Fruit fly (Drosophila melanogaster): ENCODE results near the gene RnpS1.
A peak's percentile ranks its signal among the peaks of the same experiment; 100 is the strongest.

RnpS1 gene

DNA sequence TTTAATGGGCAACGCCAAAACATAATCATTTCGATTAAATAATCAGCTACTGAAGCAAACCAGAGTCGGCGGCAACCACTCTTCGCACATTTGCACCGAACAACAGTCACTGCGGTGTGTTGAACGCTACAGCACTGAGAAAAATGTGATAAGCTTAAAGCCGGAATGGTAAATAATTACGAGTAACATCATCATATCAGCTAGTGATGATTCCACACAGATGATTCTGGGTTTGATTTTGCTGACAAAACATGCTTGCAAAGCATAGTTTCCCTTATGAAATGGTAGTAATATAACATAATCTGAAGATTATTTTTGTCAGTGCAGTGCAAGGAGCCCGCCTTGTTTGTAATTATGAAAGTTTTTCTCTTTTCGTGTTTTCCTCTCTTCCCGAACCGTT, 46.3 kb downstream of the RnpS1 start (continued):
- TF ChIP-seq chm (GFP tag; IDR thresholded peaks at IDR 0.05) = peak; percentile 49; the same call in 1 of the 2 replicates
- no peak for TF ChIP-seq CG18599 (GFP tag; optimal IDR thresholded peaks at IDR 0.05)
- peak; percentile 54 for TF ChIP-seq D19A (tag; optimal IDR thresholded peaks at IDR 0.05)
- no peak for TF ChIP-seq CHES-1-like (GFP tag; optimal IDR thresholded peaks at IDR 0.05)
- TF ChIP-seq CG13123 (GFP tag; optimal IDR thresholded peaks at IDR 0.05) = no peak
- TF ChIP-seq rib (GFP tag; IDR thresholded peaks at IDR 0.05) = no peak
- TF ChIP-seq dpn (GFP tag; optimal IDR thresholded peaks at IDR 0.05) = peak in 1 of 2 experiments; percentile 20
- TF ChIP-seq org-1 (GFP tag; optimal IDR thresholded peaks at IDR 0.05) = no peak
- peak; percentile 54 for TF ChIP-seq jing (GFP tag; optimal IDR thresholded peaks at IDR 0.05)
- no peak for TF ChIP-seq Hmr (GFP tag; optimal IDR thresholded peaks at IDR 0.05)
- TF ChIP-seq E2f1 (GFP tag; IDR thresholded peaks at IDR 0.05) = peak; percentile 42; the same call in 1 of the 2 replicates
- no peak for TF ChIP-seq lov (optimal IDR thresholded peaks at IDR 0.05)
- TF ChIP-seq lov (GFP tag; IDR thresholded peaks at IDR 0.05) = no peak
- peak; percentile 54 for TF ChIP-seq CG3407 (GFP tag; optimal IDR thresholded peaks at IDR 0.05)
- no peak for TF ChIP-seq GATAe (GFP tag; conservative IDR thresholded peaks at IDR 0.05)
- TF ChIP-seq CG18476 (GFP tag; optimal IDR thresholded peaks at IDR 0.05) = no peak
- TF ChIP-seq CG12942 (GFP tag; optimal IDR thresholded peaks at IDR 0.05) = no peak
- no peak for TF ChIP-seq cato (GFP tag; optimal IDR thresholded peaks at IDR 0.05; ENCODE audit: borderline replicate concordance)
- no peak for TF ChIP-seq wdn (GFP tag; IDR thresholded peaks at IDR 0.05)
- no peak for TF ChIP-seq dan (GFP tag; IDR thresholded peaks at IDR 0.05)
- TF ChIP-seq sna (GFP tag; IDR thresholded peaks at IDR 0.05; ENCODE audit: partially characterized antibody) = no peak
- TF ChIP-seq CG7556 (GFP tag; optimal IDR thresholded peaks at IDR 0.05) = peak; percentile 28
- TF ChIP-seq amos (GFP tag; IDR thresholded peaks at IDR 0.05; ENCODE audit: partially characterized antibody) = no peak
- TF ChIP-seq ham (GFP tag; IDR thresholded peaks at IDR 0.05) = no peak
- TF ChIP-seq CG7839 (tag; optimal IDR thresholded peaks at IDR 0.05) = peak; percentile 21
- no peak for TF ChIP-seq kni (GFP tag; optimal IDR thresholded peaks at IDR 0.05)
- peak; percentile 21 for TF ChIP-seq CG10654 (GFP tag; optimal IDR thresholded peaks at IDR 0.05)
- TF ChIP-seq Xbp1 (GFP tag; optimal IDR thresholded peaks at IDR 0.05) = peak; percentile 64
- peak; percentile 66 for TF ChIP-seq CG8388 (GFP tag; optimal IDR thresholded peaks at IDR 0.05)
- peak; percentile 51 for TF ChIP-seq CG33557 (GFP tag; optimal IDR thresholded peaks at IDR 0.05)
- TF ChIP-seq HLH54F (GFP tag; optimal IDR thresholded peaks at IDR 0.05) = no peak
- no peak for TF ChIP-seq gcm2 (GFP tag; optimal IDR thresholded peaks at IDR 0.05)
- TF ChIP-seq Hr51 (GFP tag; optimal IDR thresholded peaks at IDR 0.05) = peak; percentile 14 to 59
- TF ChIP-seq CG11695 (GFP tag; IDR thresholded peaks at IDR 0.05) = 0 out of 3 replicates have a peak, but pooled peaks have one; percentile 12
- TF ChIP-seq lab (GFP tag; optimal IDR thresholded peaks at IDR 0.05) = peak; percentile 37
- peak; percentile 56 for TF ChIP-seq pnt (GFP tag; optimal IDR thresholded peaks at IDR 0.05)
- peak; percentile 50 for TF ChIP-seq CG12071 (GFP tag; optimal IDR thresholded peaks at IDR 0.05)
- TF ChIP-seq CG1602 (GFP tag; optimal IDR thresholded peaks at IDR 0.05) = peak; percentile 49
- no peak for TF ChIP-seq CG9215 (GFP tag; IDR thresholded peaks at IDR 0.05)
- no peak for TF ChIP-seq sqz (GFP tag; optimal IDR thresholded peaks at IDR 0.05)
- peak; percentile 40 for TF ChIP-seq NC2β (GFP tag; optimal IDR thresholded peaks at IDR 0.05)
- TF ChIP-seq pb (GFP tag; optimal IDR thresholded peaks at IDR 0.05) = no peak
- no peak for TF ChIP-seq vnd (GFP tag; IDR thresholded peaks at IDR 0.05; ENCODE audit: partially characterized antibody)
- no peak for TF ChIP-seq CG5180 (GFP tag; optimal IDR thresholded peaks at IDR 0.05)
- TF ChIP-seq Hr78 (GFP tag; optimal IDR thresholded peaks at IDR 0.05) = no peak
- TF ChIP-seq jumu (GFP tag; optimal IDR thresholded peaks at IDR 0.05) = peak; percentile 50
- TF ChIP-seq CG11456 (GFP tag; IDR thresholded peaks at IDR 0.05) = peak; percentile 8; the same call in 1 of the 3 replicates
- TF ChIP-seq Bteb2 (GFP tag; optimal IDR thresholded peaks at IDR 0.05) = no peak
- TF ChIP-seq grau (tag; optimal IDR thresholded peaks at IDR 0.05) = peak; percentile 63
- TF ChIP-seq Atf3 (GFP tag; optimal IDR thresholded peaks at IDR 0.05) = peak; percentile 51
- TF ChIP-seq emc (GFP tag; optimal IDR thresholded peaks at IDR 0.05) = no peak
